Fruit fly (Drosophila melanogaster) whole organism, embryonic: ENCODE results near the gene CG9986.
A peak's percentile ranks its signal among the peaks of the same experiment; 100 is the strongest.

ENCODE experiments used
- Atf-2 ChIP-seq: fragments of 200-800 bp; sonication (Bioruptor generic); optimal IDR thresholded peaks from 2 replicates; lab custom pipeline; 2016; ENCODE audit warnings: missing biosample characterization, missing genetic modification characterization
- Atf3 ChIP-seq: fragments of 200-800 bp; sonication (Bioruptor generic); optimal IDR thresholded peaks from 3 replicates; lab custom pipeline; 2016; ENCODE audit warnings: missing biosample characterization, missing genetic modification characterization
- Awh ChIP-seq: fragments of 200-800 bp; sonication (Bioruptor generic); IDR thresholded peaks from 2 replicates; pipeline ENCODE4, ENCODE4 v1.3.6; 2022; ENCODE audit warnings: missing biosample characterization, missing genetic modification characterization
- CG11247 ChIP-seq: fragments of 200-800 bp; sonication (Bioruptor generic); IDR thresholded peaks from 2 replicates; pipeline ENCODE4 v1.3.6; 2022; ENCODE audit warnings: missing biosample characterization, missing genetic modification characterization
- CG12659 ChIP-seq: fragments of 200-800 bp; sonication (Bioruptor generic); optimal IDR thresholded peaks from 3 replicates; lab custom pipeline; 2017; ENCODE audit warnings: mild to moderate bottlenecking, missing biosample characterization, missing genetic modification reagents, missing genetic modification characterization
- CG13287 ChIP-seq: fragments of 200-800 bp; sonication (Bioruptor generic); IDR thresholded peaks from 2 replicates; pipeline ENCODE4 v1.3.6; 2022; ENCODE audit warnings: missing biosample characterization, missing genetic modification characterization; ENCODE audit not compliant: partially characterized antibody
- CG13894 ChIP-seq: fragments of 200-800 bp; sonication (Bioruptor generic); optimal IDR thresholded peaks from 3 replicates; lab custom pipeline; 2018; ENCODE audit warnings: missing biosample characterization, mild to moderate bottlenecking, missing genetic modification characterization, moderate library complexity
- CG14860 ChIP-seq: fragments of 200-800 bp; sonication (Bioruptor generic); IDR thresholded peaks from 3 replicates; pipeline ENCODE4 v1.3.6; 2022; ENCODE audit warnings: missing biosample characterization, missing genetic modification characterization; ENCODE audit not compliant: partially characterized antibody
- CG15479 ChIP-seq: fragments of 200-800 bp; sonication (Bioruptor generic); optimal IDR thresholded peaks from 3 replicates; lab custom pipeline; 2019; ENCODE audit warnings: missing biosample characterization, mild to moderate bottlenecking, missing genetic modification characterization, moderate library complexity
- CG15514 ChIP-seq: fragments of 200-800 bp; sonication (Bioruptor generic); optimal IDR thresholded peaks from 3 replicates; lab custom pipeline; 2017; ENCODE audit warnings: missing biosample characterization, missing genetic modification characterization, mild to moderate bottlenecking, moderate library complexity, missing genetic modification reagents
- CG15696 ChIP-seq: fragments of 200-800 bp; sonication (Bioruptor generic); optimal IDR thresholded peaks from 2 replicates; lab custom pipeline; 2019; ENCODE audit warnings: missing biosample characterization, mild to moderate bottlenecking, missing genetic modification characterization, moderate library complexity
- CG16779 ChIP-seq: fragments of 200-800 bp; sonication (Bioruptor generic); IDR thresholded peaks from 2 replicates; pipeline ENCODE4 v1.3.6; 2022; ENCODE audit warnings: missing biosample characterization, missing genetic modification characterization
- CG2199 ChIP-seq: fragments of 200-800 bp; sonication (Bioruptor generic); IDR thresholded peaks from 3 replicates; pipeline ENCODE4 v1.3.6; 2022; ENCODE audit warnings: missing biosample characterization, missing genetic modification characterization
- CG31388 ChIP-seq: fragments of 200-800 bp; sonication (Bioruptor generic); optimal IDR thresholded peaks from 2 replicates; lab custom pipeline; 2016; ENCODE audit warnings: missing biosample characterization, missing genetic modification characterization
- CG3281 ChIP-seq: fragments of 200-800 bp; sonication (Bioruptor generic); optimal IDR thresholded peaks from 3 replicates; lab custom pipeline; 2017; ENCODE audit warnings: missing biosample characterization, mild to moderate bottlenecking, missing genetic modification characterization
- CG3726 ChIP-seq: fragments of 200-800 bp; sonication (Bioruptor generic); IDR thresholded peaks from 3 replicates; pipeline ENCODE4, ENCODE4 v1.3.6; 2022; ENCODE audit warnings: missing biosample characterization, missing genetic modification characterization
- CG5245 ChIP-seq: fragments of 200-800 bp; sonication (Bioruptor generic); optimal IDR thresholded peaks from 3 replicates; lab custom pipeline; 2016; ENCODE audit warnings: missing biosample characterization, missing genetic modification characterization
- CG6175 ChIP-seq: fragments of 200-800 bp; sonication (Bioruptor generic); IDR thresholded peaks from 3 replicates; pipeline ENCODE4 v1.3.6; 2022; ENCODE audit warnings: missing biosample characterization, missing genetic modification characterization
- CG6254 ChIP-seq: fragments of 200-800 bp; sonication (Bioruptor generic); optimal IDR thresholded peaks from 3 replicates; lab custom pipeline; 2017; ENCODE audit warnings: mild to moderate bottlenecking, missing biosample characterization, missing genetic modification reagents, missing genetic modification characterization
- CG6654 ChIP-seq: fragments of 200-800 bp; sonication (Bioruptor generic); optimal IDR thresholded peaks from 2 replicates; lab custom pipeline; 2017; ENCODE audit warnings: missing biosample characterization, mild to moderate bottlenecking, missing genetic modification characterization
- CG7556 ChIP-seq: fragments of 200-800 bp; sonication (Bioruptor generic); optimal IDR thresholded peaks from 2 replicates; lab custom pipeline; 2017; ENCODE audit warnings: missing biosample characterization, mild to moderate bottlenecking, missing genetic modification characterization
- CG7839 ChIP-seq: fragments of 200-800 bp; sonication (Bioruptor generic); optimal IDR thresholded peaks from 3 replicates; lab custom pipeline; 2018; ENCODE audit warnings: missing biosample characterization, mild to moderate bottlenecking, missing genetic modification characterization, moderate library complexity
- CG8388 ChIP-seq: fragments of 200-800 bp; sonication (Bioruptor generic); optimal IDR thresholded peaks from 2 replicates; lab custom pipeline; 2019; ENCODE audit warnings: missing biosample characterization, mild to moderate bottlenecking, missing genetic modification characterization, moderate library complexity
- CG9215 ChIP-seq: fragments of 200-800 bp; sonication (Bioruptor generic); IDR thresholded peaks from 2 replicates; pipeline ENCODE4 v1.3.6; 2022; ENCODE audit warnings: missing biosample characterization, missing genetic modification characterization
- HLHmδ ChIP-seq: fragments of 200-800 bp; sonication (Bioruptor generic); optimal IDR thresholded peaks from 2 replicates; lab custom pipeline; 2018; ENCODE audit warnings: missing biosample characterization, mild to moderate bottlenecking, missing genetic modification characterization, moderate library complexity
- Hand ChIP-seq: fragments of 200-800 bp; sonication (Bioruptor generic); optimal IDR thresholded peaks from 2 replicates; lab custom pipeline; 2017; ENCODE audit warnings: mild to moderate bottlenecking, missing biosample characterization, missing genetic modification reagents, missing genetic modification characterization
- HmgD ChIP-seq: fragments of 200-800 bp; sonication (Bioruptor generic); optimal IDR thresholded peaks from 3 replicates; lab custom pipeline; 2016; ENCODE audit warnings: missing biosample characterization, missing genetic modification characterization
- Hr3 ChIP-seq: fragments of 200-800 bp; sonication (Bioruptor generic); optimal IDR thresholded peaks from 3 replicates; lab custom pipeline; 2016; ENCODE audit warnings: missing biosample characterization, missing genetic modification characterization
- Hsf ChIP-seq: fragments of 200-800 bp; sonication (Bioruptor generic); optimal IDR thresholded peaks from 3 replicates; lab custom pipeline; 2016; ENCODE audit warnings: missing biosample characterization, missing genetic modification characterization
- NC2α ChIP-seq: fragments of 200-800 bp; sonication (Bioruptor generic); optimal IDR thresholded peaks from 2 replicates; lab custom pipeline; 2016; ENCODE audit warnings: missing biosample characterization, missing genetic modification characterization
- Neu2 ChIP-seq: fragments of 200-800 bp; sonication (Bioruptor generic); optimal IDR thresholded peaks from 3 replicates; lab custom pipeline; 2016; ENCODE audit warnings: missing biosample characterization, missing genetic modification characterization, borderline replicate concordance
- Nf-YB ChIP-seq: fragments of 200-800 bp; sonication (Bioruptor generic); optimal IDR thresholded peaks from 3 replicates; lab custom pipeline; 2019; ENCODE audit warnings: missing biosample characterization, mild to moderate bottlenecking, missing genetic modification characterization, moderate library complexity
- Sox100B ChIP-seq: fragments of 200-800 bp; sonication (Bioruptor generic); optimal IDR thresholded peaks from 3 replicates; lab custom pipeline; 2018; ENCODE audit warnings: missing biosample characterization, mild to moderate bottlenecking, missing genetic modification characterization
- Sry-δ ChIP-seq: fragments of 200-800 bp; sonication (Bioruptor generic); optimal IDR thresholded peaks from 2 replicates; lab custom pipeline; 2016; ENCODE audit warnings: missing biosample characterization, missing genetic modification characterization
- Trl ChIP-seq, 3 experiments: fragments of >200 bp in 2 of 3; fragments of 200-800 bp in 1 of 3; sonication (Bioruptor generic) in 1 of 3; optimal IDR thresholded peaks; 2 replicates in 1 of 3; 3 replicates in 2 of 3; lab custom pipeline; 2016 to 2017; ENCODE audit warnings: missing biosample characterization in 1 of 3, missing genetic modification characterization in 1 of 3
- ab ChIP-seq: fragments of 200-800 bp; sonication (Bioruptor generic); optimal IDR thresholded peaks from 2 replicates; lab custom pipeline; 2016; ENCODE audit warnings: missing biosample characterization, missing genetic modification characterization
- cad ChIP-seq: fragments of >200 bp; optimal IDR thresholded peaks from 2 replicates; lab custom pipeline; 2017; ENCODE audit warnings: missing biosample characterization, missing genetic modification characterization
- corto ChIP-seq: fragments of 200-800 bp; sonication (Bioruptor generic); optimal IDR thresholded peaks from 2 replicates; lab custom pipeline; 2016; ENCODE audit warnings: missing biosample characterization, mild to moderate bottlenecking, missing genetic modification characterization, moderate library complexity
- da ChIP-seq: fragments of 200-800 bp; sonication (Bioruptor generic); optimal IDR thresholded peaks from 2 replicates; lab custom pipeline; 2016; ENCODE audit warnings: missing biosample characterization, missing genetic modification characterization
- danr ChIP-seq: fragments of 200-800 bp; sonication (Bioruptor generic); IDR thresholded peaks from 2 replicates; pipeline ENCODE4 v1.3.6; 2022; ENCODE audit warnings: missing biosample characterization, missing genetic modification characterization
- eve ChIP-seq, 2 experiments: fragments of >200 bp; optimal IDR thresholded peaks; 2 replicates each; lab custom pipeline; 2017; ENCODE audit warnings: missing biosample characterization in 2 of 2, missing genetic modification characterization in 2 of 2
- fd96Cb ChIP-seq: fragments of 200-800 bp; sonication (Bioruptor generic); optimal IDR thresholded peaks from 2 replicates; lab custom pipeline; 2018; ENCODE audit warnings: missing biosample characterization, mild to moderate bottlenecking, missing genetic modification characterization, moderate library complexity
- hb ChIP-seq: fragments of 200-800 bp; sonication (Bioruptor generic); IDR thresholded peaks from 3 replicates; pipeline ENCODE4 v1.3.6; 2022; ENCODE audit warnings: missing biosample characterization, missing genetic modification characterization; ENCODE audit not compliant: partially characterized antibody
- lov ChIP-seq, 2 experiments: fragments of 200-800 bp in 1 of 2; fragments of >200 bp in 1 of 2; sonication (Bioruptor generic) in 1 of 2; IDR thresholded peaks in 1 of 2; optimal IDR thresholded peaks in 1 of 2; 2 replicates in 1 of 2; 3 replicates in 1 of 2; pipeline versions ENCODE4 v1.3.6 to Lab custom; 2017 to 2022; ENCODE audit warnings: missing biosample characterization in 1 of 2, missing genetic modification characterization in 1 of 2
- pnt ChIP-seq: fragments of 200-800 bp; sonication (Bioruptor generic); optimal IDR thresholded peaks from 3 replicates; lab custom pipeline; 2016; ENCODE audit warnings: missing biosample characterization, missing genetic modification characterization
- ranshi ChIP-seq: fragments of 200-800 bp; sonication (Bioruptor generic); IDR thresholded peaks from 2 replicates; pipeline ENCODE4 v1.3.6; 2022; ENCODE audit warnings: missing biosample characterization, missing genetic modification characterization
- sc ChIP-seq, 3 experiments: fragments of >200 bp in 2 of 3; fragments of 200-800 bp in 1 of 3; sonication (Bioruptor generic) in 1 of 3; optimal IDR thresholded peaks; 2 replicates in 2 of 3; 3 replicates in 1 of 3; lab custom pipeline; 2017; ENCODE audit warnings: mild to moderate bottlenecking in 1 of 3, missing biosample characterization in 1 of 3, missing genetic modification characterization in 1 of 3, missing genetic modification reagents in 1 of 3
- so ChIP-seq: fragments of 200-800 bp; sonication (Bioruptor generic); IDR thresholded peaks from 3 replicates; pipeline ENCODE4 v1.3.6; 2022; ENCODE audit warnings: missing biosample characterization, missing genetic modification characterization
- zf30C ChIP-seq: fragments of 200-800 bp; sonication (Bioruptor generic); optimal IDR thresholded peaks from 3 replicates; lab custom pipeline; 2018; ENCODE audit warnings: missing biosample characterization, mild to moderate bottlenecking, missing genetic modification characterization

Gene CG9986

dm6 chr3R:28556385-28556784 is 49.5 kb upstream of the CG9986 start (continued):
- TF ChIP-seq CG7556 (GFP tag; lab: Kevin White, UChicago): peak; percentile 50
- TF ChIP-seq CG16779 (GFP tag; lab: Robert Waterston, UW): no peak
- TF ChIP-seq Neu2 (GFP tag; lab: Kevin White, UChicago): no peak
- TF ChIP-seq CG8388 (GFP tag; lab: Kevin White, UChicago): no peak
- TF ChIP-seq CG6175 (GFP tag; lab: Robert Waterston, UW): no peak
- no peak for TF ChIP-seq CG3726 (GFP tag; lab: Robert Waterston, UW)
- TF ChIP-seq HmgD: no peak
- TF ChIP-seq CG6254 (GFP tag; lab: Kevin White, UChicago): no peak
- no peak for TF ChIP-seq CG15696 (tag; lab: Kevin White, UChicago)
- TF ChIP-seq CG6654 (GFP tag; lab: Kevin White, UChicago): no peak
- TF ChIP-seq Atf3: no peak
- TF ChIP-seq sc (optimal IDR thresholded peaks at IDR 0.05; lab: Kevin White, UChicago): no peak
- no peak for TF ChIP-seq sc (GFP tag; optimal IDR thresholded peaks at IDR 0.05; lab: Kevin White, UChicago)
- TF ChIP-seq CG12659 (GFP tag; lab: Kevin White, UChicago): peak; percentile 28
- TF ChIP-seq lov (optimal IDR thresholded peaks at IDR 0.05; lab: Kevin White, UChicago): no peak
- TF ChIP-seq lov (GFP tag; IDR thresholded peaks at IDR 0.05; lab: Robert Waterston, UW): no peak
- no peak for TF ChIP-seq zf30C (GFP tag; lab: Kevin White, UChicago)
- no peak for TF ChIP-seq danr (GFP tag; lab: Robert Waterston, UW)
- TF ChIP-seq Hand (GFP tag; lab: Kevin White, UChicago): peak; percentile 9
- no peak for TF ChIP-seq Trl (optimal IDR thresholded peaks at IDR 0.05; lab: Kevin White, UChicago)
- TF ChIP-seq Trl (GFP tag; optimal IDR thresholded peaks at IDR 0.05; lab: Kevin White, UChicago): no peak
- TF ChIP-seq CG9215 (GFP tag; lab: Robert Waterston, UW): no peak
- no peak for TF ChIP-seq corto (GFP tag; lab: Kevin White, UChicago)
- peak; percentile 61; the same call in 1 of the 3 replicates for TF ChIP-seq so (GFP tag; lab: Robert Waterston, UW)
- no peak for TF ChIP-seq Nf-YB
- TF ChIP-seq pnt: no peak
- no peak for TF ChIP-seq CG31388 (GFP tag; lab: Kevin White, UChicago)
- peak; percentile 36; the same call in 1 of the 2 replicates for TF ChIP-seq ranshi (GFP tag; lab: Robert Waterston, UW)
- TF ChIP-seq Awh (GFP tag; lab: Robert Waterston, UW): peak; percentile 52; the same call in 1 of the 2 replicates
- TF ChIP-seq fd96Cb: no peak
- no peak for TF ChIP-seq Atf-2 (GFP tag; lab: Kevin White, UChicago)
- no peak for TF ChIP-seq NC2α (GFP tag; lab: Kevin White, UChicago)
- no peak for TF ChIP-seq CG15479 (GFP tag; lab: Kevin White, UChicago)
- no peak for TF ChIP-seq CG5245 (GFP tag; lab: Kevin White, UChicago)
- TF ChIP-seq Sox100B: peak; percentile 15
- TF ChIP-seq HLHmδ (GFP tag; lab: Kevin White, UChicago): no peak
- peak; percentile 41 for TF ChIP-seq CG3281 (GFP tag; lab: Kevin White, UChicago)
- no peak for TF ChIP-seq Sry-δ (GFP tag; lab: Kevin White, UChicago)
- peak; percentile 53 for TF ChIP-seq CG15514 (GFP tag; lab: Kevin White, UChicago)
- no peak for TF ChIP-seq CG14860 (GFP tag; lab: Robert Waterston, UW)
- TF ChIP-seq cad (GFP tag; lab: Kevin White, UChicago): no peak
- TF ChIP-seq CG2199 (GFP tag; lab: Robert Waterston, UW): no peak
- no peak for TF ChIP-seq eve (GFP tag; optimal IDR thresholded peaks at IDR 0.05; lab: Kevin White, UChicago)
- TF ChIP-seq Hsf (GFP tag; lab: Kevin White, UChicago): no peak
- no peak for TF ChIP-seq CG13287
- no peak for TF ChIP-seq hb (GFP tag; lab: Robert Waterston, UW)
- no peak for TF ChIP-seq ab (GFP tag; lab: Kevin White, UChicago)
- TF ChIP-seq da (GFP tag; lab: Kevin White, UChicago): no peak
- TF ChIP-seq Hr3 (GFP tag; lab: Kevin White, UChicago): no peak
- TF ChIP-seq CG11247 (GFP tag; lab: Robert Waterston, UW): peak; percentile 32; the same call in 1 of the 2 replicates
- TF ChIP-seq CG13894: peak; percentile 7
- no peak for TF ChIP-seq CG7839 (tag; lab: Kevin White, UChicago)
